Worm (Caenorhabditis elegans) whole organism, L3 larva: Measurements from ENCODE around the gene C52G5.3.

ENCODE experiments used
- R02D3.7 ChIP-seq: fragments of 150-350 bp; optimal IDR thresholded peaks from 2 replicates; lab custom pipeline; 2014; ENCODE audit warnings: missing biosample characterization, missing genetic modification characterization
- ZK546.5 ChIP-seq: sonication (generic microtip); optimal IDR thresholded peaks from 2 replicates; lab custom pipeline; 2017; ENCODE audit warnings: missing biosample characterization, missing genetic modification characterization
- ama-1 ChIP-seq: fragments of 150-350 bp; optimal IDR thresholded peaks from 2 replicates; lab custom pipeline; 2018
- ceh-16 ChIP-seq: sonication (generic microtip); optimal IDR thresholded peaks from 2 replicates; lab custom pipeline; 2017; ENCODE audit warnings: missing biosample characterization, missing genetic modification characterization
- ceh-28 ChIP-seq: fragments of 150-350 bp; optimal IDR thresholded peaks from 2 replicates; lab custom pipeline; 2014; ENCODE audit warnings: missing biosample characterization, missing genetic modification reagents, missing genetic modification characterization
- ceh-9 ChIP-seq: sonication (generic microtip); optimal IDR thresholded peaks from 2 replicates; lab custom pipeline; 2018; ENCODE audit warnings: missing biosample characterization, missing genetic modification characterization
- daf-12 ChIP-seq: fragments of 150-350 bp; optimal IDR thresholded peaks from 2 replicates; lab custom pipeline; 2014; ENCODE audit warnings: missing biosample characterization, missing genetic modification reagents, missing genetic modification characterization
- egl-27 ChIP-seq: sonication (generic microtip); optimal IDR thresholded peaks from 4 replicates; lab custom pipeline; 2017; ENCODE audit warnings: missing biosample characterization, missing genetic modification reagents, missing genetic modification characterization
- elt-2 ChIP-seq: sonication (generic microtip); optimal IDR thresholded peaks from 2 replicates; lab custom pipeline; 2016; ENCODE audit warnings: missing genetic modification reagents, mild to moderate bottlenecking, missing genetic modification characterization, missing compliant biosample characterization
- fkh-10 ChIP-seq: sonication (generic microtip); optimal IDR thresholded peaks from 2 replicates; lab custom pipeline; 2017; ENCODE audit warnings: missing biosample characterization, missing genetic modification reagents, missing genetic modification characterization
- fkh-2 ChIP-seq: fragments of 150-350 bp; optimal IDR thresholded peaks from 2 replicates; lab custom pipeline; 2014; ENCODE audit warnings: missing biosample characterization, missing genetic modification reagents, missing genetic modification characterization
- fos-1 ChIP-seq: fragments of 150-350 bp; optimal IDR thresholded peaks from 2 replicates; lab custom pipeline; 2014; ENCODE audit warnings: missing biosample characterization, missing genetic modification characterization
- hmg-11 ChIP-seq: sonication (generic microtip); optimal IDR thresholded peaks from 2 replicates; lab custom pipeline; 2016; ENCODE audit warnings: missing genetic modification characterization, missing compliant biosample characterization
- lin-15B ChIP-seq: fragments of 150-350 bp; optimal IDR thresholded peaks from 2 replicates; lab custom pipeline; 2014; ENCODE audit warnings: missing biosample characterization, missing genetic modification characterization
- lin-39 ChIP-seq: fragments of 150-350 bp; optimal IDR thresholded peaks from 2 replicates; lab custom pipeline; 2018; ENCODE audit warnings: missing biosample characterization, missing genetic modification reagents, missing genetic modification characterization
- lsy-12 ChIP-seq: sonication (generic microtip); optimal IDR thresholded peaks from 2 replicates; lab custom pipeline; 2016; ENCODE audit warnings: mild to moderate bottlenecking, missing genetic modification characterization, missing compliant biosample characterization
- mdl-1 ChIP-seq: fragments of 150-350 bp; optimal IDR thresholded peaks from 2 replicates; lab custom pipeline; 2014; ENCODE audit warnings: missing biosample characterization, missing genetic modification characterization
- mml-1 ChIP-seq: fragments of 150-350 bp; sonication (generic microtip); optimal IDR thresholded peaks from 3 replicates; lab custom pipeline; 2014; ENCODE audit warnings: missing biosample characterization, missing genetic modification characterization
- nfya-1 ChIP-seq: sonication (generic microtip); optimal IDR thresholded peaks from 2 replicates; lab custom pipeline; 2017; ENCODE audit warnings: missing genetic modification characterization, mild to moderate bottlenecking, missing compliant biosample characterization, antibody characterized with exemption, moderate library complexity; ENCODE audit not compliant: insufficient read depth
- nhr-11 ChIP-seq: fragments of 150-350 bp; optimal IDR thresholded peaks from 2 replicates; lab custom pipeline; 2014; ENCODE audit warnings: missing biosample characterization, missing genetic modification characterization
- nhr-237 ChIP-seq: fragments of 150-350 bp; optimal IDR thresholded peaks from 2 replicates; lab custom pipeline; 2014; ENCODE audit warnings: missing biosample characterization, missing genetic modification characterization
- nhr-28 ChIP-seq: fragments of 150-350 bp; optimal IDR thresholded peaks from 2 replicates; lab custom pipeline; 2014; ENCODE audit warnings: missing biosample characterization, missing genetic modification characterization
- nhr-43 ChIP-seq: sonication (generic microtip); optimal IDR thresholded peaks from 2 replicates; lab custom pipeline; 2016; ENCODE audit warnings: mild to moderate bottlenecking, missing genetic modification characterization, missing compliant biosample characterization; ENCODE audit not compliant: poor library complexity, severe bottlenecking
- nhr-76 ChIP-seq: fragments of 150-350 bp; sonication (generic microtip); optimal IDR thresholded peaks from 5 replicates; lab custom pipeline; 2014; ENCODE audit warnings: missing biosample characterization, missing genetic modification characterization
- nhr-77 ChIP-seq: fragments of 150-350 bp; optimal IDR thresholded peaks from 2 replicates; lab custom pipeline; 2014; ENCODE audit warnings: missing biosample characterization, missing genetic modification characterization
- pha-4 ChIP-seq: fragments of 150-350 bp; optimal IDR thresholded peaks from 2 replicates; lab custom pipeline; 2014; ENCODE audit warnings: missing biosample characterization, missing genetic modification reagents, missing genetic modification characterization
- pqm-1 ChIP-seq: fragments of 150-350 bp; optimal IDR thresholded peaks from 2 replicates; lab custom pipeline; 2017; ENCODE audit warnings: missing biosample characterization, missing genetic modification characterization, inconsistent platforms
- sea-2 ChIP-seq: fragments of 150-350 bp; sonication (generic microtip); optimal IDR thresholded peaks from 4 replicates; lab custom pipeline; 2014; ENCODE audit warnings: missing biosample characterization, missing genetic modification reagents, missing genetic modification characterization
- skn-1 ChIP-seq: fragments of 150-350 bp; optimal IDR thresholded peaks from 2 replicates; lab custom pipeline; 2014; ENCODE audit warnings: missing biosample characterization, missing genetic modification characterization
- snpc-4 ChIP-seq: fragments of 150-350 bp; optimal IDR thresholded peaks from 2 replicates; lab custom pipeline; 2014; ENCODE audit warnings: missing biosample characterization, missing genetic modification characterization
- unc-39 ChIP-seq: sonication (generic microtip); optimal IDR thresholded peaks from 4 replicates; lab custom pipeline; 2017; ENCODE audit warnings: missing biosample characterization, missing genetic modification characterization
- unc-62 ChIP-seq: fragments of 150-350 bp; sonication (generic microtip); optimal IDR thresholded peaks from 4 replicates; lab custom pipeline; 2014; ENCODE audit warnings: missing biosample characterization, missing genetic modification reagents, missing genetic modification characterization
- zag-1 ChIP-seq: fragments of 150-350 bp; optimal IDR thresholded peaks from 2 replicates; lab custom pipeline; 2014; ENCODE audit warnings: missing biosample characterization, missing genetic modification characterization
- ztf-4 ChIP-seq: fragments of 150-350 bp; optimal IDR thresholded peaks from 2 replicates; lab custom pipeline; 2014; ENCODE audit warnings: missing biosample characterization, missing genetic modification characterization

Gene C52G5.3

ce11 chrX:12819512-12819911 lies 26.4 kb downstream of the C52G5.3 start:
- TF ChIP-seq fos-1 (tag; lab: Kevin White, UChicago) (no peak), nhr-77 (tag; lab: Kevin White, UChicago) (no peak), ceh-16 (tag; lab: Kevin White, UChicago) (no peak), elt-2 (peak; percentile 35), snpc-4 (tag; lab: Kevin White, UChicago) (no peak), nhr-237 (no peak), pqm-1 (tag; lab: Kevin White, UChicago) (peak; percentile 44), ZK546.5 (tag; lab: Kevin White, UChicago) (no peak), nhr-28 (no peak), mml-1 (tag; lab: Kevin White, UChicago) (no peak)

- no peak for TF ChIP-seq unc-62 (GFP tag; lab: Kevin White, UChicago)
- peak; percentile 51 for TF ChIP-seq elt-2
- TF ChIP-seq pha-4 (tag; lab: Kevin White, UChicago), result peak; percentile 33
- no peak for TF ChIP-seq nfya-1 (tag; lab: Kevin White, UChicago)
These were observed 27.2 kb downstream of the C52G5.3 start for ce11 chrX:12818768-12819167.

- no peak for TF ChIP-seq mml-1 (tag; lab: Kevin White, UChicago)
- no peak for TF ChIP-seq daf-12 (tag; lab: Kevin White, UChicago)
- no peak for TF ChIP-seq nfya-1 (tag; lab: Kevin White, UChicago)
- TF ChIP-seq skn-1 (tag; lab: Kevin White, UChicago), result no peak
- TF ChIP-seq zag-1 (tag; lab: Kevin White, UChicago), result no peak
- TF ChIP-seq nhr-76, result no peak
- no peak for TF ChIP-seq fkh-10
- no peak for TF ChIP-seq unc-39
- TF ChIP-seq mdl-1 (tag; lab: Kevin White, UChicago), result no peak
- TF ChIP-seq hmg-11 (tag; lab: Kevin White, UChicago), result no peak
- TF ChIP-seq nhr-77 (tag; lab: Kevin White, UChicago), result no peak
- no peak for TF ChIP-seq R02D3.7 (tag; lab: Kevin White, UChicago)
- no peak for TF ChIP-seq fos-1 (tag; lab: Kevin White, UChicago)
- TF ChIP-seq ztf-4 (tag; lab: Kevin White, UChicago), result no peak
- TF ChIP-seq nhr-43 (tag; lab: Kevin White, UChicago), result no peak
- TF ChIP-seq ama-1 (lab: Kevin White, UChicago), result no peak
- no peak for TF ChIP-seq ceh-9 (tag; lab: Kevin White, UChicago)
- TF ChIP-seq egl-27, result no peak
These were observed 30.6 kb downstream of the C52G5.3 start for ce11 chrX:12815367-12815766.

ce11 chrX:12813539-12813938 lies 32.4 kb downstream of the C52G5.3 start, which contains the start of gene gei-3:
TSS of gene gei-3 (minus strand) at chrX:12813639.
- TF ChIP-seq pha-4 (tag; lab: Kevin White, UChicago) (no peak), ceh-16 (tag; lab: Kevin White, UChicago) (no peak), nfya-1 (tag; lab: Kevin White, UChicago) (no peak), fkh-2 (tag; lab: Kevin White, UChicago) (no peak), lin-39 (tag; lab: Kevin White, UChicago) (no peak), ZK546.5 (tag; lab: Kevin White, UChicago) (no peak)

ce11 chrX:12808085-12808922 lies 37.6 kb downstream of the C52G5.3 start, which contains the start of gene nhr-27:
TSS of gene nhr-27 (minus strand) at chrX:12808318.
- TF ChIP-seq ZK546.5 (tag; lab: Kevin White, UChicago) (no peak), fkh-2 (tag; lab: Kevin White, UChicago) (no peak), fos-1 (tag; lab: Kevin White, UChicago) (no peak), lin-15B (tag; lab: Kevin White, UChicago) (no peak), pqm-1 (tag; lab: Kevin White, UChicago) (no peak), fkh-10 (no peak), nhr-77 (tag; lab: Kevin White, UChicago) (no peak), nhr-76 (no peak), nhr-11 (no peak), ceh-28 (tag; lab: Kevin White, UChicago) (no peak), unc-62 (GFP tag; lab: Kevin White, UChicago) (no peak), lsy-12 (tag; lab: Kevin White, UChicago) (no peak), sea-2 (no peak), mml-1 (tag; lab: Kevin White, UChicago) (no peak), daf-12 (tag; lab: Kevin White, UChicago) (no peak), mdl-1 (tag; lab: Kevin White, UChicago) (no peak)
